Fruit fly (Drosophila melanogaster) ovary, adult (tissue): ENCODE measurements around the gene CG34164.

ENCODE experiments used
- CG17801 ChIP-seq: fragments of 200-800 bp; optimal IDR thresholded peaks from 2 replicates; lab custom pipeline; 2019; ENCODE audit warnings: missing biosample characterization, mild to moderate bottlenecking, missing genetic modification characterization, moderate library complexity; ENCODE audit not compliant: partially characterized antibody

CG34164 gene

dm6 chr2L:12087442-12087841 is 31.3 kb downstream of the CG34164 start:
- TF ChIP-seq CG17801 (GFP tag; lab: Kevin White, UChicago), result no peak

- TF ChIP-seq CG17801 (GFP tag; lab: Kevin White, UChicago), result no peak
Observed at dm6 chr2L:12089145-12089544, 33.0 kb downstream of the CG34164 start.

- no peak for TF ChIP-seq CG17801 (GFP tag; lab: Kevin White, UChicago)
Observed at dm6 chr2L:12091522-12091921, 35.4 kb downstream of the CG34164 start, which contains the start of gene Pex19. Gene Pex19, plus strand, starts transcription at chr2L:12091822.

DNA sequence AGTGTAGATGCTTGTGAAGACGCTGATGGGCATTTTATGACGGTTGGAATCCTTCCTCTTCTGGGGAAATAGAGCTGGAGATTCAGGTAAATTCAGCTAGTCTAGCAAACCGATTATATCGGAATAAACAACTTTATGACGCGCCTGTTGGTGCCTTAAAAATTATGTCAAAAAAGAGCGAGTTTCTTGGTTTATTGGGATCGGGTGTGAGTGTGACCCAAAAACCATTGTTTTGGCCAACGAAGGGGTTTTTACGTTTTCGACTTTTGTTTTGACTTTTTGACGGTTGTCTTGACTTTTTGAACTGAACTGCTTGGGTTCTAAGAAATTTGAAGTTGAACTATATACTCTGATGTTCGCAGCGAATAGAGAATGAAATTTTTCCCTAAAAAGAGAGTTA is 35.9 kb downstream of the CG34164 start:
- TF ChIP-seq CG17801 (GFP tag; lab: Kevin White, UChicago), result no peak

DNA sequence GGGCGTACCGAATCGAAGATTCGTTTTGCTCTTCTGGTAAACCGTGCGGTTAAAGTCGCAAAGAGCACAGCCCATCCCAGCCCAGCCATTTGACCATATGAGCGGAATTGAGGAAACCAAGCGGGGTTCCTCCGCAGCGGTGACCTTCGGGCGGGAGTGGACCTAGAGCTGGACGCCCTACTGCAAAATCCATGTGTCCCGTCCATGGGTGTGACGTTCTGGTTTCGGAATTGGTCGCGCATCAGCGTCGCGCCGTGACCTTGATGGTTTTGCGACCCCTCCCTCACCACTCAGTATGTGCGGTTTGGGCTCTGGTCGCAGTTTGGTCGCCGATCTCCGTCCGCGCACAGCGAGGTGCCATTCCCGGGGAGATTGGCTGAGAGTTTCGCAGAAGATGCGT is 36.6 kb downstream of the CG34164 start:
- TF ChIP-seq CG17801 (GFP tag; lab: Kevin White, UChicago), result no peak

DNA sequence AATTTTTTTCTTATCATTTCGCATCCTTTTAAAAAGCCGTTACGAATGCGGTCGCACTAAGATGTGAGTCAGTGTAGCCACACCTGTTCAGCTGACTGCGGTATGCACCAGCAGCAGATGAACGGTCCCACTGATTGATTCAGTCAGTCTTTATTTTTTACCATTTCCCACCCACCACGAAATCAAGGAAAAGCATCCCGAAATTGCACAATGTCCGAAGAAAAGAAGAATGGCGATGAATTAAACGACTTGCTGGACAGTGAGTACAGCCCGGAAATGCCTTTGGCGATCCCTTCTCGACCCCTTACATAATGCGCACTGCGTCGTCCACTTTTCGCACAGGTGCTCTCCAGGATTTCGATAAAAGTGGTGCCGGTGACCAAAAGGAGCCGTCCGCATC is 37.5 kb downstream of the CG34164 start:
- no peak for TF ChIP-seq CG17801 (GFP tag; lab: Kevin White, UChicago)

DNA sequence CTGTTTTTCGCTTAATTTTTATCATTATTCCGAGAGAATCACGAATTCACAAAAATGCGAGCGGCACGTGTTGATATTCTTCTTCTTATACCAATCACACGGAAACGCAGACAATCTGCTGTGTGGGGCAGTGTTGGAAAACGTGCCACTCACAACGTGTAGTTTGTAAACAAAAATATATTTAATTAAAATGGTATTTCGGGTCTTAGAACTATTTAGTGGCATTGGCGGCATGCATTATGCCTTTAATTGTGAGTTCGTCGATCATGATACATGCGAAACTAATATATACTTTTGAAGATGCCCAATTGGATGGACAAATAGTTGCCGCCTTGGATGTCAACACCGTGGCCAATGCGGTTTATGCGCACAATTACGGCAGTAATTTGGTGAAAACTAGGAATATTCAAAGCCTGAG is 40.3 kb downstream of the CG34164 start, which contains the start of the genes CG6712 and Mt2:
Gene CG6712 (minus strand): TSS at position 116 of the 418 bp plus-strand sequence.
Gene Mt2 (plus strand): TSS at position 130 of the 418 bp plus-strand sequence.
- no peak for TF ChIP-seq CG17801 (GFP tag; lab: Kevin White, UChicago)

- TF ChIP-seq CG17801 (GFP tag; lab: Kevin White, UChicago), result no peak
Observed at dm6 chr2L:12097698-12098097, 41.5 kb downstream of the CG34164 start, which contains the start of gene Ced-12. Gene Ced-12, plus strand, starts transcription at chr2L:12097838.

DNA sequence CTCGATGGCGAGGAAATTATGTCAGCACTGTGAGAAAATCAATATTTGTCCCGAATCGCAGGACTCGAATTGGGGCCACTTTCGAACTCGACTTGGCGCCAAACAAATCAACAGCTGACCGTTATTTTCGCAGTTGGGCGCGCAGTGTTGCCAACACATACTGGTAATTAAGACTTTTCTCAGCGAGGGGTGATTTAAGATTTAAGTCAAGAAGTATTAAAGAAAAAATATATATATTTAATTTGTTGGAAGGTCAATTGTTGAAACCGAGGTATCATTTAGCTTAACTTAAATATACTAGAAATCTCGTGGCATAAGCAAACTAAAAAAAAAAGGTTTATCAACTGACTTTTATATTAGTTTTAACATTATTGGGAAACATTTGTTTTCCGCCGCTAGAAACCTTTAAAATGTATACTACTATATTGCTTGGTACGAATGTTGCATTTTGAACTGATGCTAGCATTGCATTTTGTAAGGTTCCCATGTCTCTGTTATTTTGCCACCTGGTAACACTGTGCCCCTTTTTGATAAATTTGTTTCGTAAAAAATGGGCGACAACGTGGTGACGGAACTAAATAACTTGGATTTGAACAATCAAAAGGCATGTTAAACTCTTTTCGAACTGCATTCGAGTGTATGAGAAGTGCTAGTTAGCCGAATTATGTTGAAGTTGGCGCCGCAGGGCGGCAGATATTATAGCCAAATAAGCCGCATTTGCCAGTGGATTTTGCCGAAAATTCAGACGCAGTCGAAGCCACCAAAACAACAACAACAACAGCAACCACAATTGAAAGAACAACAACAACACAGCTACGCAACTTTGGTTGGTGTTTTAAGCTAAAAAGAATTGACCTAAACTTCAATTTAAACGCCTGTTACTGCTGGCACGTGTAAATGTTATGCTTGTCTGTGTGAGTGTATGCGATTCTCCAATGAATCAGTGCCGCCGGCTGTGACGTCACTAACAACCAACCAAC is 47.4 kb downstream of the CG34164 start, which contains the start of the genes Patsas and ThrRS:
Gene Patsas (minus strand): TSS at position 55 of the 980 bp plus-strand sequence.
Gene ThrRS (plus strand): TSS at position 521 of the 980 bp plus-strand sequence.
- TF ChIP-seq CG17801 (GFP tag; lab: Kevin White, UChicago), result peak; percentile 44

dm6 chr2L:12107087-12107486 is 50.9 kb downstream of the CG34164 start:
- no peak for TF ChIP-seq CG17801 (GFP tag; lab: Kevin White, UChicago)
